Worm (Caenorhabditis elegans): ENCODE data around the gene crm-1.

ce11 chrV:10283444-10283843 is 48.5 kb downstream of the crm-1 start, which contains the start of gene lys-3:
- no peak for TF ChIP-seq hlh-13 (GFP tag; optimal IDR thresholded peaks at IDR 0.05)
- TF ChIP-seq pqm-1 (tag; optimal IDR thresholded peaks at IDR 0.05) = no peak
- no peak for TF ChIP-seq F13H6.1 (tag; optimal IDR thresholded peaks at IDR 0.05)
- TF ChIP-seq nhr-11 (tag; optimal IDR thresholded peaks at IDR 0.05) = no peak
- TF ChIP-seq rnt-1 (tag; optimal IDR thresholded peaks at IDR 0.05) = no peak
- no peak for TF ChIP-seq T23F11.4 (GFP tag; optimal IDR thresholded peaks at IDR 0.05)
- no peak for TF ChIP-seq unc-86 (tag; optimal IDR thresholded peaks at IDR 0.05)
- TF ChIP-seq pag-3 (tag; optimal IDR thresholded peaks at IDR 0.05; ENCODE audit: borderline replicate concordance) = no peak
- TF ChIP-seq dve-1 (tag; optimal IDR thresholded peaks at IDR 0.05) = no peak
- no peak for TF ChIP-seq ahr-1 (tag; optimal IDR thresholded peaks at IDR 0.05)

Measured in whole organism, late embryonic.